Fruit fly (Drosophila melanogaster): Measurements from ENCODE around the gene Xrcc2.

Gene Xrcc2

dm6 chrX:18467881-18468280 is 32.0 kb upstream of the Xrcc2 start (continued):
- TF ChIP-seq gro (GFP tag; optimal IDR thresholded peaks at IDR 0.05): no peak
- peak; percentile 68 for TF ChIP-seq CG2120 (GFP tag; optimal IDR thresholded peaks at IDR 0.05)
- peak; percentile 8 for TF ChIP-seq CoRest (tag; optimal IDR thresholded peaks at IDR 0.05)
- TF ChIP-seq CG32772 (GFP tag; IDR thresholded peaks at IDR 0.05): no peak
- TF ChIP-seq MESR4 (GFP tag; optimal IDR thresholded peaks at IDR 0.05): no peak
- TF ChIP-seq slbo (GFP tag; IDR thresholded peaks at IDR 0.05): peak; percentile 58
- TF ChIP-seq Hmr (GFP tag; optimal IDR thresholded peaks at IDR 0.05): peak; percentile 48
- peak; percentile 2 for TF ChIP-seq CG30403 (GFP tag; optimal IDR thresholded peaks at IDR 0.05)
- TF ChIP-seq prd (optimal IDR thresholded peaks at IDR 0.05): no peak
- TF ChIP-seq prd (GFP tag; IDR thresholded peaks at IDR 0.05): peak; percentile 30; the same call in 1 of the 3 replicates
- TF ChIP-seq phol (tag; optimal IDR thresholded peaks at IDR 0.05): peak; percentile 5
- TF ChIP-seq CG13424 (tag; optimal IDR thresholded peaks at IDR 0.05): peak; percentile 13
- TF ChIP-seq H2.0 (GFP tag; IDR thresholded peaks at IDR 0.05): 0 out of 2 replicates have a peak, but pooled peaks have one; percentile 29
- peak; percentile 17 for TF ChIP-seq CG12391 (tag; optimal IDR thresholded peaks at IDR 0.05)
- TF ChIP-seq dmrt99B (tag; optimal IDR thresholded peaks at IDR 0.05): peak; percentile 42
- 0 out of 3 replicates have a peak, but pooled peaks have one; percentile 18 for TF ChIP-seq CG7357 (GFP tag; IDR thresholded peaks at IDR 0.05)
- TF ChIP-seq HHEX (GFP tag; optimal IDR thresholded peaks at IDR 0.05): peak; percentile 29
- no peak for TF ChIP-seq D19B (GFP tag; optimal IDR thresholded peaks at IDR 0.05)
- TF ChIP-seq HmgZ (tag; optimal IDR thresholded peaks at IDR 0.05): peak; percentile 12
- peak; percentile 14; the same call in 1 of the 2 replicates for TF ChIP-seq CG9215 (GFP tag; IDR thresholded peaks at IDR 0.05)
- peak; percentile 62 for TF ChIP-seq lab (GFP tag; optimal IDR thresholded peaks at IDR 0.05)
- peak; percentile 62 for TF ChIP-seq Rfx (GFP tag; IDR thresholded peaks at IDR 0.05)
- TF ChIP-seq bcd (GFP tag; optimal IDR thresholded peaks at IDR 0.05): peak; percentile 14
- no peak for TF ChIP-seq pan (optimal IDR thresholded peaks at IDR 0.05)
- peak in 1 of 2 experiments; percentile 58 for TF ChIP-seq pan (GFP tag; optimal IDR thresholded peaks at IDR 0.05 in 1 of 2, IDR thresholded peaks at IDR 0.05 in 1 of 2)
- TF ChIP-seq CG9932 (GFP tag; IDR thresholded peaks at IDR 0.05): peak; percentile 56
- TF ChIP-seq Hand (GFP tag; optimal IDR thresholded peaks at IDR 0.05): peak; percentile 24
- peak; percentile 50 for TF ChIP-seq Meics (GFP tag; optimal IDR thresholded peaks at IDR 0.05)
- TF ChIP-seq seq (GFP tag; IDR thresholded peaks at IDR 0.05): 0 out of 2 replicates have a peak, but pooled peaks have one; percentile 23
- no peak for TF ChIP-seq pnt (GFP tag; optimal IDR thresholded peaks at IDR 0.05)
- TF ChIP-seq caup (GFP tag; optimal IDR thresholded peaks at IDR 0.05; ENCODE audit: severe bottlenecking): peak; percentile 7
- TF ChIP-seq CG1602 (GFP tag; optimal IDR thresholded peaks at IDR 0.05): peak; percentile 7
- no peak for TF ChIP-seq CG2199 (GFP tag; IDR thresholded peaks at IDR 0.05)
- TF ChIP-seq Dbx (GFP tag; IDR thresholded peaks at IDR 0.05): peak; percentile 51; the same call in 1 of the 3 replicates
- no peak for TF ChIP-seq Jarid2 (GFP tag; optimal IDR thresholded peaks at IDR 0.05)
- TF ChIP-seq CG11456 (GFP tag; IDR thresholded peaks at IDR 0.05): peak; percentile 60; the same call in 1 of the 3 replicates
- peak; percentile 51 for TF ChIP-seq CG2678 (tag; optimal IDR thresholded peaks at IDR 0.05)
- peak; percentile 12 for TF ChIP-seq Xbp1 (GFP tag; optimal IDR thresholded peaks at IDR 0.05)
- no peak for TF ChIP-seq CG8924 (tag; optimal IDR thresholded peaks at IDR 0.05)
- TF ChIP-seq jigr1 (GFP tag; IDR thresholded peaks at IDR 0.05): no peak
- TF ChIP-seq slp2 (GFP tag; optimal IDR thresholded peaks at IDR 0.05): no peak
- TF ChIP-seq CG4707 (GFP tag; optimal IDR thresholded peaks at IDR 0.05): no peak
- TF ChIP-seq Pdp1 (GFP tag; optimal IDR thresholded peaks at IDR 0.05): peak in 1 of 2 experiments; percentile 12
- peak; percentile 46 for TF ChIP-seq cwo (GFP tag; optimal IDR thresholded peaks at IDR 0.05)
- TF ChIP-seq scrt (GFP tag; optimal IDR thresholded peaks at IDR 0.05): peak; percentile 28
- peak; percentile 30 for TF ChIP-seq Fer3 (tag; optimal IDR thresholded peaks at IDR 0.05)
- TF ChIP-seq CG7556 (GFP tag; optimal IDR thresholded peaks at IDR 0.05): peak; percentile 32
- TF ChIP-seq Stat92E (GFP tag; optimal IDR thresholded peaks at IDR 0.05): no peak
- TF ChIP-seq Med (GFP tag): peak; percentile 86
- peak; percentile 43; the same call in 1 of the 2 replicates for TF ChIP-seq Ada2b (GFP tag; IDR thresholded peaks at IDR 0.05)

All from whole organism, embryonic.